Fruit fly (Drosophila melanogaster): ENCODE measurements around the gene CG17327.

- TF ChIP-seq psq (optimal IDR thresholded peaks at IDR 0.05) (no peak), CG8478 (optimal IDR thresholded peaks at IDR 0.05) (no peak), usp (GFP tag; optimal IDR thresholded peaks at IDR 0.05) (no peak), Dll (optimal IDR thresholded peaks at IDR 0.05) (no peak), pan (optimal IDR thresholded peaks at IDR 0.05) (no peak), EcR (GFP tag; optimal IDR thresholded peaks at IDR 0.05) (no peak)
These were observed 44.9 kb upstream of the CG17327 start, which contains the start of gene snk for dm6 chr3R:13042258-13043032.
